Worm (Caenorhabditis elegans): ENCODE results near the gene F11A10.6.

The F11A10.6 gene

ce11 chrIV:12084587-12084986 is 4.9 kb downstream of the F11A10.6 start:
- TF ChIP-seq him-1 (tag; optimal IDR thresholded peaks at IDR 0.05): no peak
- TF ChIP-seq dao-5 (tag; optimal IDR thresholded peaks at IDR 0.05): no peak
- TF ChIP-seq W03F9.2 (tag; optimal IDR thresholded peaks at IDR 0.05): no peak

DNA sequence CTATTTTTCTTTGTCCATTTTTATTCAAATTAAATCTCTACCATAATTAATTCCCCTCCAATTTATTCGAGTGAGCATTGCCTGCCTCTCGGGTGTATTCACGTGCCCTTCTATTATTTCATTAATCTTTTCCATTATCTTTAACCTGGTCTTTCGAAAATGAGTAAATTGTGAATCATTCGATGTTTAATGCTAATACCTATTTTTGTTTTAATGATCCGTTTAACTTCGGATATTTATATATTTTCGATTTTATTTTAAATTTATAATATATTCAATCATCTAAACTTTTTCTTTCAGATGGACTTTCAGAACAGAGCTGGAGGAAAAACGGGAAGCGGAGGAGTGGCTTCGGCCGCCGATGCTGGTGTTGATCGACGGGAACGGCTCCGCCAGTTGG is 5.3 kb downstream of the F11A10.6 start, which contains the start of gene repo-1:
Gene repo-1, plus strand, starts transcription at position 301 of the 400 bp plus-strand sequence.
- no peak for TF ChIP-seq W03F9.2 (tag; optimal IDR thresholded peaks at IDR 0.05)
- TF ChIP-seq him-1 (tag; optimal IDR thresholded peaks at IDR 0.05): no peak
- no peak for TF ChIP-seq dao-5 (tag; optimal IDR thresholded peaks at IDR 0.05)

DNA sequence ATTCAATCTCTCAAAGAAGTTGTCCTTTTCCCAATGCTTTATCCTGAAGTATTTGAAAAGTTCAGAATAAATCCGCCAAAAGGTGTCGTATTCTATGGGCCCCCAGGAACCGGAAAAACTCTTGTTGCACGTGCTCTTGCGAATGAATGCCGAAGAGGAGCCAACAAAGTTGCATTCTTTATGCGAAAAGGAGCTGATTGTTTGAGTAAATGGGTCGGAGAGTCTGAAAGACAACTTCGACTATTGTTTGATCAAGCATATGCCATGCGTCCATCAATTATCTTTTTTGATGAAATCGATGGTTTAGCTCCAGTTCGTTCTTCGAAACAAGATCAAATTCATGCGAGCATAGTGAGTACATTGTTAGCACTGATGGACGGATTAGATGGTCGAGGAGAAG is 8.6 kb downstream of the F11A10.6 start:
- TF ChIP-seq him-1 (tag; optimal IDR thresholded peaks at IDR 0.05) (no peak), dao-5 (tag; optimal IDR thresholded peaks at IDR 0.05) (no peak), W03F9.2 (tag; optimal IDR thresholded peaks at IDR 0.05) (no peak)

DNA sequence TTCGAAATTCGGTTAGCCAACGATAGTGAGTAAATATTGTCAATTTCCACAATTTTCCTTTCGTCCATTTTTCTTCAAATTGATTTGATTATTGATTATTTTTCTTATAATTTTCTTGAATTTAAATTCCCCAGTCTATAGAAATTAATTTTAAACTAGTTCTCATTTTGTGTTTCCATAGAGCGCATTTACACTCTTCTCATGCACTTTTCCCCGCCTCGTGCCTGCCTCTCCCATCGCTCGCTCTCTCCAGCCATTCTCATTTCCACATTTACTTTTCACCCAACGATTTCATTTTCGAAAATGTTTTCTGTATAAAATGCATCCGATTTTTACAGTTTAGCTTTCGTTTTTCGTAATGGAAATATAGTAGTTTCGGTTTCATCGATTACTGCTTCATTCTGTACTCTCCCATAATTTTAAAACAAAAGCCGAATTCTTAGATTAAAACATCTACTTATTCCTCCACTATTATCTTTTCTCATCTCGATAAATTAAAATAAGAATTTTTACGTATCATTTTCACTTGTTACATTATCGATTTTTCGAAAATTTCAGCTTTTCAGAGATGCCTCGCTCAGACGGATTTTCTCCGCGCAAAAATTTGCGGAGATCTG is 10.4 kb downstream of the F11A10.6 start, which contains the start of gene lex-1:
Gene lex-1, plus strand, starts transcription at position 567 of the 617 bp plus-strand sequence.
- TF ChIP-seq him-1 (tag; optimal IDR thresholded peaks at IDR 0.05) (no peak), W03F9.2 (tag; optimal IDR thresholded peaks at IDR 0.05) (peak; percentile 8)

DNA sequence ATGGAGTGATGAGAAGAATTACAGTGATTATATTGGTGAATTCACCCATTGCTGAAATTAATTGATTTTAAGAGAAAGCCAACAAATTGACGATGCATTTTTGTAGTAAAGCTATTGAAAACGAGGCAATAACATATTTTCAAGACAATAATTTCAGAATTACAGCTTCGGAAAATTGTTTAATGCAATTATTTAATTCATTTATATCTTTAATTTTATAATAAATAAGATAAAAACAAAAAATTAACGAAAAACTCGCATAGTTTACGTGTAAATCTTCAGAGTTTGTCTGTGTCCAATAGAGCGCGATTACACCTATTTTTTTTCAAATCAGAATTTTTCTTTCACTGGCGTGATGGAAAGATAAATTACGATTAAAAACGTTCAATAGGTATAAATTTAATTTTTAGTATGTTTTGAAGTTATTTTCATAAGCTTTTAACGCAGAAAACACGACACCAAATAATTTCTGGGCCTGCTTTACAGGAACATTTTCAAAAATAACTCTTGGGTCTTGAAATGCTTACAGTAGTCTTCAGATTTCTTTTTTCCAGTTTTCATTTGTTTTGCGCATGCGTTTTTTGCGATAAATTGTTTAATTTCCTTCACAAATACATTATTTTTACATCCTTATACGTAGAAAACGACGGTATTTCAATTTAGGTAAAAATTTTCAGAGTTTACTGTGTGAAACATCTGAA is 11.2 kb downstream of the F11A10.6 start, which contains the start of gene tmed-1:
Gene tmed-1, minus strand, starts transcription at position 51 of the 701 bp plus-strand sequence.
- no peak for TF ChIP-seq him-1 (tag; optimal IDR thresholded peaks at IDR 0.05)
- TF ChIP-seq dao-5 (tag; optimal IDR thresholded peaks at IDR 0.05): no peak
- peak; percentile 49 for TF ChIP-seq W03F9.2 (tag; optimal IDR thresholded peaks at IDR 0.05)

DNA sequence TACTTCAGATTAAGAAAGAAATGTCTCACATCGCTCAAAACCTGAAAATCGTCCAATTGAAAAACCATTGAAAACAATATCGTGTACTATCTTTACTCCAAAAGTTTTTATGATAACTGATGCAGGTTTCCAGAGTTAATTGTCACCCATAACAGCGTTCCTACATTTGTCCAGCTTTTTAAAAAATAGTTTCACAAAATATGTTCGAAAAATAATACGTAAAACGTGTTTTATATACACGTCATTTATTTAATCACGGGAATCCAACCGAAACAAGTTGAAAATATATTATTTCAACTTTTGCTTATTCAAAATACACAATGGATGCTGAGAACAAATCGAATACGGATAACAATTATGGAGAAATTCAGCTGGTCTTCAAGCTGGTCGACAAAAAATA is 14.0 kb downstream of the F11A10.6 start, which contains the start of gene K08E4.7:
Gene K08E4.7, plus strand, starts transcription at position 301 of the 400 bp plus-strand sequence.
- no peak for TF ChIP-seq W03F9.2 (tag; optimal IDR thresholded peaks at IDR 0.05)

DNA sequence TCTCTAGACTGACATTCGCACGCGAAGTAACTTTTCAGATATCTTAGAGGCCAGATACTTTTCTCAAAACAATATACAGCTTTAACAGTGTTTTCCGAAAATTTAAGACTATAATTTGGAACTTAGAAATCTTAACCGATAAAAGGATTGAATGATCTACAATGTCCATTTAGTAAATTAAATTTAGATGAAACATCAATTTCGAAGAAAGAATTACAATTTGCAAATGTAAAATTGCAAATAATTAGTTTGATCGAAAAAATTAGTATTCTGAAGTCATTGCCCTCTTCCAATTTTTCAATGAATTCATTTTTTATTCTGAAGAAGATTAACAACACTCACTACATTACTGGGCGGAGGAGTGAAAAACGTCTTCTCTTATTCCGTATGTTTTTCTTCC is 20.9 kb downstream of the F11A10.6 start, which contains the start of gene bath-37:
Gene bath-37, plus strand, starts transcription at position 301 of the 400 bp plus-strand sequence.
- TF ChIP-seq W03F9.2 (tag; optimal IDR thresholded peaks at IDR 0.05) (no peak), him-1 (tag; optimal IDR thresholded peaks at IDR 0.05) (no peak), dao-5 (tag; optimal IDR thresholded peaks at IDR 0.05) (no peak)

DNA sequence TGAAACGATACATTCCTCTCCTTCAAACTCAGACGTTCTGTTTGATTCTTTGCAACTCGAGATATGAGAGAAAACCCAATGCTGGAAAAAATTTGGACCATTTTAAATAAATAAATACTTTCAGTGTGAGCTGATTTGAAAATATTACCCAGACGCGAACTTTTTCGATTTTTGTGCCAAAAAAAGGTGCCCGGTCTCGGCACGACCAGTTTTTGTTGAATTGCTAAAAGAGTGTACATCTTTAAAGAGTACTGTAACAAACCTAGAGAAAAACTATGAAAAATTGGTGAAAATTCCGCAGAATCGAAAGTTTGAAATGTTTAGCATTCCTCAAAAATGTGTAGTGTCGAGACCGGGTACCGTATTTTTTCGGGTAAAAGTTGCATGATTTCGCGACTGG is 28.2 kb downstream of the F11A10.6 start, which contains the start of gene K08E4.8:
Gene K08E4.8, minus strand, starts transcription at position 101 of the 400 bp plus-strand sequence.
- TF ChIP-seq him-1 (tag; optimal IDR thresholded peaks at IDR 0.05) (no peak), W03F9.2 (tag; optimal IDR thresholded peaks at IDR 0.05) (no peak), dao-5 (tag; optimal IDR thresholded peaks at IDR 0.05) (no peak)

- TF ChIP-seq dao-5 (tag; optimal IDR thresholded peaks at IDR 0.05): no peak
Measured at ce11 chrIV:12057508-12057907, 31.9 kb downstream of the F11A10.6 start, which contains the start of gene K08E4.3. K08E4.3 (plus strand) TSS chrIV:12057742.

ce11 chrIV:12056603-12057002 is 32.8 kb downstream of the F11A10.6 start, which contains the start of gene K08E4.2:
K08E4.2 (minus strand) TSS chrIV:12056656.
- TF ChIP-seq him-1 (tag; optimal IDR thresholded peaks at IDR 0.05) (no peak), dao-5 (tag; optimal IDR thresholded peaks at IDR 0.05) (no peak), W03F9.2 (tag; optimal IDR thresholded peaks at IDR 0.05) (no peak)

ce11 chrIV:12052461-12052860 is 37.0 kb downstream of the F11A10.6 start:
- no peak for TF ChIP-seq W03F9.2 (tag; optimal IDR thresholded peaks at IDR 0.05)
- TF ChIP-seq dao-5 (tag; optimal IDR thresholded peaks at IDR 0.05): no peak
- TF ChIP-seq him-1 (tag; optimal IDR thresholded peaks at IDR 0.05): no peak

DNA sequence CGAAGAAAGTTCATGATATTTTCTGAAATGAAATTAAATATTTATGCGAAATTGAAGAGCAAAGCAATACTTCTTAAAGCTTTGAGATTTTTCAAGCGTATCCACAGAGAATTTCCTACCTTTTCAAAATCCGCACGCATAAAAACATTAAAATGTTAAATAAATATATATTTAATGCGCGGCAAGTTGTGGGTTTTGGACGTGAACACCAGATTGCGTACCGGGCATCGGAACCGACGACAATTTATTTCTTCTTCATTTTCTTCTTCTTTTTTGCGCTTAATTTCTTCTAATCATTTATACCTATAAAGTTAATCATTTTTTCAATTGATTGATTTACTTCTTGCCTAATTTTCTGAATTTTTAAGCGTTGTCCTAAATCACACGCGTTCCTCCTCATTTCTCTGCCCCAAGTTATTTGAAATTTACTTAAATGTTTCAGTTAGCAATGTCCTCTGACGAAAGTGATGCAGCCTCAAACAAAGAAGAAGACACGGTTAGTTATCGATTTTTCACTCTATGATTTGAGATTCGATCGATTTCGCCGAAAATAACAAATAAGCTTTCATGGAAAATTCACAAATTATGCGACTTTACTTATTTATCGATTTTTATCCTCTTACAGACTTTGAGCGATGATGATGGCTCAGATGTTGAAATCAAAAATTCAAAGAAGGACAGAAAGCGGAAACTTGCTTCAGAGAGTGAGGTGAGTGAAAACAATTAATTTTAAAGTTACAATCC is 38.2 kb downstream of the F11A10.6 start, which contains the start of the genes bre-5 and spt-5:
Gene bre-5, minus strand, starts transcription at position 167 of the 744 bp plus-strand sequence.
Gene spt-5, plus strand, starts transcription at position 443 of the 744 bp plus-strand sequence.
- TF ChIP-seq dao-5 (tag; optimal IDR thresholded peaks at IDR 0.05) (no peak), him-1 (tag; optimal IDR thresholded peaks at IDR 0.05) (no peak), W03F9.2 (tag; optimal IDR thresholded peaks at IDR 0.05) (peak; percentile 45)

DNA sequence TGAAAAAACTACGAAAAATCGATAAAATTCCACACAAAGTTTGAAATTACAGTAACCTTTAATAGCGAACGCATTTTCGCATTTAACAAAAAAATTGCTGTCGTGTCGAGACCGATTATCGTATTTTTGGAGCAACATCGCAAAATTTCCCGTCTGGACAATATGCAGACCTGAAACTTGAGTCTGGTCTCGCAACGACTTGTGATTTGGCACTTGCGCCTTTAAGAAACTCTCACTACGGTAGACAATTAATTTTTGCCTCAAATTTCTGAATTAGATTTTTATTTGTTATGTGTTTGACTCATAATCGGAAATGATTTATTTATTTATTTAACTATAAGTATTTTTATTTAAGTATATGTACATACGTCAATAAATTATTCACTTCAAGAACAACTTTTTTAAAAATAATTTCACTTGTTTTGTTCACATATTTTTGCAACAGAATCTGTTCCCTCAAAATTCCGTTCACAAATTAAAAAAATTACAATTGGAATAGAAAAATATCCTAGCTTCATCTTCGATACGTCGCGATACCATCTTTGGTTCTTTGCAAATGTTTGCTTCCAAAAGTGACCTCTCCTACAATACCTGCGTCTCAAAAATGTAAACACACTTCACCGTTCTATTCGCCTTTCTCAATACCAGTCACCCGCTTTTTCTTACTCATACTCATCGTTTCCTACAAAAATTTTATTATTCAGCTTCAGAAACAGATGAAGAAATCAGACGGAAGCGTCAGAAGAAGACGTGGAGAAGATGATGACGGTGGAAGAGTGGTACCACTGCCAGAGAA is 41.7 kb downstream of the F11A10.6 start, which contains the start of gene T12G3.4:
Gene T12G3.4, plus strand, starts transcription at position 705 of the 796 bp plus-strand sequence.
- no peak for TF ChIP-seq W03F9.2 (tag; optimal IDR thresholded peaks at IDR 0.05)
- no peak for TF ChIP-seq dao-5 (tag; optimal IDR thresholded peaks at IDR 0.05)
- no peak for TF ChIP-seq him-1 (tag; optimal IDR thresholded peaks at IDR 0.05)

All from whole organism, L4/young adult.